Fruit fly (Drosophila melanogaster) whole organism, wandering third instar larva: ENCODE results near the gene Ugt303B1.

Experiments
- Abd-B ChIP-seq: fragments of >200 bp; optimal IDR thresholded peaks from 2 replicates; lab custom pipeline; 2017; ENCODE audit warnings: missing biosample characterization, missing genetic modification characterization
- CG9705 ChIP-seq: fragments of 200-800 bp; sonication (Bioruptor generic); optimal IDR thresholded peaks from 2 replicates; lab custom pipeline; 2018; ENCODE audit warnings: missing biosample characterization, mild to moderate bottlenecking, missing genetic modification characterization
- Dfd ChIP-seq: fragments of >200 bp; optimal IDR thresholded peaks from 2 replicates; lab custom pipeline; 2017; ENCODE audit warnings: missing biosample characterization, missing genetic modification characterization
- Mio ChIP-seq: sonication (Bioruptor generic); optimal IDR thresholded peaks from 2 replicates; lab custom pipeline; 2016; ENCODE audit warnings: missing biosample characterization, missing genetic modification characterization
- h ChIP-seq: fragments of 200-800 bp; sonication (Bioruptor generic); optimal IDR thresholded peaks from 3 replicates; lab custom pipeline; 2016; ENCODE audit warnings: missing biosample characterization, mild to moderate bottlenecking, missing genetic modification characterization
- jim ChIP-seq: fragments of 175-275, 200-325 bp; sonication (Bioruptor generic); optimal IDR thresholded peaks from 2 replicates; lab custom pipeline; 2016; ENCODE audit warnings: missing biosample characterization, mild to moderate bottlenecking, missing genetic modification characterization
- psq ChIP-seq: fragments of 200-800 bp; sonication (Bioruptor generic); optimal IDR thresholded peaks from 3 replicates; lab custom pipeline; 2017; ENCODE audit warnings: missing biosample characterization, mild to moderate bottlenecking, missing genetic modification characterization, moderate library complexity
- tai ChIP-seq: sonication (Bioruptor generic); optimal IDR thresholded peaks from 2 replicates; lab custom pipeline; 2016; ENCODE audit warnings: missing biosample characterization, missing genetic modification characterization

DNA sequence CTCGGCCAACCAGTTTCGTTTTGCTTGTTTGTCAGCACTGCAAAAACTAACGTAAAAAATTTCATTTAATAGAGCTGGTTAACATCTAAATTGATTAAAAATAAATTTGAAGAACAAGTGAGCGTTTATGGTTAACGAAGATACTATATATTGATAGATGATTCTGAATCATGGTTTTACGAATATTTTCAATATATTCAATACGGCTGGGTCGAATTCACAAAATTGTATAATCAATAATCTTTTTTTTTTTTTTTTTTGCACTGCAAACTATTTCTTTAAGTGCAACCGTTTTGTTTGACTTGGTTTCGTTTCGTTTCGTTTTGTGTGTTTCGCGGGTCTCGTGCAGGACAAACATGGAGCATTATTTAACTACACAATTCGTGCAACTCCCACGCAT is 31.8 kb downstream of the Ugt303B1 start:
- peak; percentile 26 for TF ChIP-seq tai (GFP tag; lab: Kevin White, UChicago)
- TF ChIP-seq Dfd (GFP tag; lab: Kevin White, UChicago) = no peak
- TF ChIP-seq psq = peak; percentile 29
- peak; percentile 59 for TF ChIP-seq h (GFP tag; lab: Kevin White, UChicago)
- TF ChIP-seq Mio (GFP tag; lab: Kevin White, UChicago) = no peak
- no peak for TF ChIP-seq Abd-B (GFP tag; lab: Kevin White, UChicago)
- TF ChIP-seq CG9705 (GFP tag; lab: Kevin White, UChicago) = no peak
- TF ChIP-seq jim (GFP tag; lab: Kevin White, UChicago) = no peak
